Fruit fly (Drosophila melanogaster): ENCODE results near the gene dsb.

Gene dsb

DNA sequence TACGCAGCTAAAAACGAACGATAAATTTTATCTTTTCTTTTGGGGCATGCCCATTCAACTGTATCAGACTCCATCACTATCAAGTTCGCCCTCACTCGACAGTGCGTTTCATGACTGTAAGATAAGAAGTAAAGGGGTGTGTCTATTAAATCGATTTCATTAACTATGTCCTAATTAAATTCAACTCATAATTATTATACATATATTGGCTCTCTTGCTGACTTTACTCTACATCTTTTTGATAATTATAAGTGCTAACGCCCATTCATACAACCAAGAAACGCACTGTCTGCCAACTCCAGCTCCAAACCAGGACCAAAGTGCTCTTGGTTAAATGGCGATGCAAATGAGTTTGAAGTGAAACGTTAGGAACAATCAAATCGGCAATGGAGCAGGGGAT lies 41.2 kb downstream of the dsb start:
- TF ChIP-seq HLH106 (tag; optimal IDR thresholded peaks at IDR 0.05), result peak; percentile 43
- TF ChIP-seq ey (GFP tag; optimal IDR thresholded peaks at IDR 0.05), result peak; percentile 4
- no peak for TF ChIP-seq N (GFP tag; optimal IDR thresholded peaks at IDR 0.05)
- peak; percentile 42 for TF ChIP-seq h (GFP tag; optimal IDR thresholded peaks at IDR 0.05)
- no peak for TF ChIP-seq dmrt93B (GFP tag; optimal IDR thresholded peaks at IDR 0.05)
- peak; percentile 13 for TF ChIP-seq OdsH (GFP tag; optimal IDR thresholded peaks at IDR 0.05)
- TF ChIP-seq br (GFP tag; optimal IDR thresholded peaks at IDR 0.05), result peak; percentile 6
- peak; percentile 28 for TF ChIP-seq rgr (GFP tag; optimal IDR thresholded peaks at IDR 0.05)

DNA sequence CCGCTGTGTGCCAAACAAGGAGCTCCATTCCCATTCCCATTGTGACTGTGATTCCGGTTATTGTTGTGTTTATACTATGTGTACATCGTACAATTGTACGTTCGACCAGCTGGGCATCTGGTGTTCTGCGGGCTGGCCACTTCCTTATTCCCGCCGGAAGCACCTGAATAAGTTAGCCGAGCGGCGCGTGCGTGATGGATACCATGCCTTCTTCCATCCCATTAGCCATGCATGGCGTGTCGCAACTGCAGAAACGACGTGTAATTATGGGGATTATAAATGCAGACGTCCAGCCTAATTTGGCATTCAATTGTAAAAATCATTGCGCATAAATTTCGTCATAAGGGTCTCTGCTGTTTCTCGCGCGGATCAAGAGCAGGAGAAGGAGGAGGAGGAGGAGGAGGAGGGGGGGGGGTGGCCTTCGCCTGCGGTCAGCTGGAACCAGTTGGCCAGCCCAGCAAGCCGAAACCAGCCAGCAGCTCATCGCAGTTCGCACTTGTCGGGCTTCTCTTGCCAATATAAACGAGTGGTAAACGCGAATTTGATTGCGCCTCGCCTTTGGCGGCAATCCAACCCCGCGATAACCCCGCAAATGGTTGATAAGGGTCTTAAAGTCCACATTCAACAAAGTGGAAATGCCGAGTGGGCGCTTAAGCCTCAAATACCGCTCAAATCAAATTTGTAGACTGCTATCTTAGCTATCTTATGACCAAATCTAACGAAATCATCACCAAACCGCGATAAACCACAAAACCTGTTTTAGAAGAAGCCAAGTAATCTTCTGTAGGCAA lies 43.8 kb downstream of the dsb start:
- TF ChIP-seq Hnf4 (GFP tag; optimal IDR thresholded peaks at IDR 0.05) (peak; percentile 65), rgr (GFP tag; optimal IDR thresholded peaks at IDR 0.05) (no peak)

DNA sequence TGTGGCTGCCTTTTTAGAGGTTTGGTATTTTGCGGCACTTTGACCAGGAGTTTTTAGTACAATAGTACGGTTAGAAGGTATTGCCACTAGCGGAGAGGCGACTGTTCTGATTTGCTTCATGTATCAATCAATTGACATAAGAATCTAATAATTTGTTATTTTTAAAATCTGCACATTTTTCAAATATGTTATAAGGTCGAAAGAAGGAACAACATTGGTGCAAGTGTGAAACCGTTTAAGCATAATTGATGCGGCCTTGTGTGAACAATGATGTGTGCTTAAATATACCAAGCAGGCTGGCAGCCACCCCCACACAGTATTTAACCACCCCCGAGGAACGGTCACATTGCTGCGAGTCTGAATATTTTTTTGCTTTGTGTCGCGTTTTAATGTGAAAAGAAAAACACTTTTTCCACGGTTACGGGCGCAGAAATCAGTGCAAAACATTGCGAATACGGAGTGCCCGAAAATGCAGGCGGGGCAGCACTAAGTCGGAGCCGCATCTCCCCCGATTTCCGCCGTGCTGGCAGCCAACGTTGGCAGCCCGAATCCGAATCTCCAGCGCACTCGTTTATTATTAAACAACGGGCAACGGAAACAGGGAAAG lies 44.8 kb downstream of the dsb start, which contains the start of the genes HBS1 and CG12025:
TSS of gene HBS1 (minus strand) at position 120 of the 607 bp plus-strand sequence.
TSS of gene CG12025 (plus strand) at position 310 of the 607 bp plus-strand sequence.
- TF ChIP-seq usp (GFP tag; optimal IDR thresholded peaks at IDR 0.05) (no peak), Dif (GFP tag; optimal IDR thresholded peaks at IDR 0.05; ENCODE audit: partially characterized antibody) (no peak), GATAd (GFP tag; optimal IDR thresholded peaks at IDR 0.05) (no peak), h (GFP tag; optimal IDR thresholded peaks at IDR 0.05) (peak; percentile 53), foxo (GFP tag; optimal IDR thresholded peaks at IDR 0.05) (peak in 1 of 2 experiments; percentile 59), HLH106 (tag; optimal IDR thresholded peaks at IDR 0.05) (peak; percentile 71), Abd-B (GFP tag; optimal IDR thresholded peaks at IDR 0.05) (no peak), CG9705 (GFP tag; optimal IDR thresholded peaks at IDR 0.05) (peak; percentile 45), fru (GFP tag; optimal IDR thresholded peaks at IDR 0.05) (peak; percentile 14), Mio (GFP tag; optimal IDR thresholded peaks at IDR 0.05) (no peak), brk (GFP tag; optimal IDR thresholded peaks at IDR 0.05) (no peak), CrebA (GFP tag; optimal IDR thresholded peaks at IDR 0.05; ENCODE audit: borderline replicate concordance) (no peak), sage (GFP tag; optimal IDR thresholded peaks at IDR 0.05) (no peak), dmrt93B (GFP tag; optimal IDR thresholded peaks at IDR 0.05) (peak; percentile 41), Myc (optimal IDR thresholded peaks at IDR 0.05) (no peak), psq (GFP tag; optimal IDR thresholded peaks at IDR 0.05) (no peak), br (GFP tag; optimal IDR thresholded peaks at IDR 0.05) (no peak), Sp1 (GFP tag; optimal IDR thresholded peaks at IDR 0.05) (peak; percentile 44), pan (optimal IDR thresholded peaks at IDR 0.05) (no peak), N (GFP tag; optimal IDR thresholded peaks at IDR 0.05) (peak; percentile 53), sv (GFP tag; optimal IDR thresholded peaks at IDR 0.05) (peak; percentile 5), Jra (GFP tag; optimal IDR thresholded peaks at IDR 0.05) (peak; percentile 13), Hr78 (GFP tag; optimal IDR thresholded peaks at IDR 0.05) (peak; percentile 4), dsf (GFP tag; optimal IDR thresholded peaks at IDR 0.05; ENCODE audit: borderline replicate concordance) (no peak), rgr (GFP tag; optimal IDR thresholded peaks at IDR 0.05) (peak; percentile 32), OdsH (GFP tag; optimal IDR thresholded peaks at IDR 0.05) (no peak), woc (GFP tag; optimal IDR thresholded peaks at IDR 0.05) (peak; percentile 66), Dfd (GFP tag; optimal IDR thresholded peaks at IDR 0.05) (no peak), jim (GFP tag; optimal IDR thresholded peaks at IDR 0.05) (no peak), lola (GFP tag; optimal IDR thresholded peaks at IDR 0.05) (no peak), Hr83 (GFP tag; optimal IDR thresholded peaks at IDR 0.05; ENCODE audit: poor library complexity, severe bottlenecking) (no peak), Rel (GFP tag; optimal IDR thresholded peaks at IDR 0.05) (no peak), Rel (tag; optimal IDR thresholded peaks at IDR 0.05) (no peak), CG32264 (GFP tag; optimal IDR thresholded peaks at IDR 0.05) (no peak), Hnf4 (GFP tag; optimal IDR thresholded peaks at IDR 0.05) (peak; percentile 16), tai (GFP tag; optimal IDR thresholded peaks at IDR 0.05) (no peak), ey (GFP tag; optimal IDR thresholded peaks at IDR 0.05) (peak; percentile 55), Vsx2 (GFP tag; optimal IDR thresholded peaks at IDR 0.05; ENCODE audit: partially characterized antibody) (no peak), dl (GFP tag; optimal IDR thresholded peaks at IDR 0.05; ENCODE audit: insufficient read depth in 1 of 2, partially characterized antibody in 2 of 2) (no peak)
